Fruit fly (Drosophila melanogaster) whole organism, embryonic: ENCODE measurements around the gene CG4293.

ENCODE experiments used
- Atf6 ChIP-seq: fragments of 200-800 bp; sonication (Bioruptor generic); IDR thresholded peaks from 2 replicates; pipeline ENCODE4 v1.3.6; 2022; ENCODE audit warnings: missing biosample characterization, missing genetic modification characterization
- Bgb ChIP-seq: fragments of 200-800 bp; sonication (Bioruptor generic); IDR thresholded peaks from 2 replicates; pipeline ENCODE4 v1.3.6; 2022; ENCODE audit warnings: missing biosample characterization, missing genetic modification characterization; ENCODE audit not compliant: partially characterized antibody
- CG10147 ChIP-seq: fragments of 200-800 bp; sonication (Bioruptor generic); optimal IDR thresholded peaks from 2 replicates; lab custom pipeline; 2019; ENCODE audit warnings: missing biosample characterization, mild to moderate bottlenecking, missing genetic modification characterization, moderate library complexity
- CG10366 ChIP-seq: fragments of 200-800 bp; sonication (Bioruptor generic); IDR thresholded peaks from 2 replicates; pipeline ENCODE4 v1.3.6; 2022; ENCODE audit warnings: missing biosample characterization, missing genetic modification characterization
- CG11093 ChIP-seq: fragments of 200-800 bp; sonication (Bioruptor generic); IDR thresholded peaks from 3 replicates; pipeline ENCODE4 v1.3.6; 2022; ENCODE audit warnings: missing biosample characterization, missing genetic modification characterization
- CG12744 ChIP-seq: fragments of 200-800 bp; sonication (Bioruptor generic); optimal IDR thresholded peaks from 2 replicates; lab custom pipeline; 2016; ENCODE audit warnings: missing biosample characterization, missing genetic modification characterization
- CG1647 ChIP-seq: fragments of 200-800 bp; sonication (Bioruptor generic); optimal IDR thresholded peaks from 3 replicates; lab custom pipeline; 2016; ENCODE audit warnings: missing biosample characterization, missing genetic modification characterization
- CG16813 ChIP-seq: fragments of 200-800 bp; sonication (Bioruptor generic); IDR thresholded peaks from 3 replicates; pipeline ENCODE4 v1.3.6; 2022; ENCODE audit warnings: missing biosample characterization, missing genetic modification characterization; ENCODE audit not compliant: partially characterized antibody
- CG16815 ChIP-seq: fragments of 200-800 bp; sonication (Bioruptor generic); optimal IDR thresholded peaks from 3 replicates; lab custom pipeline; 2017; ENCODE audit warnings: missing biosample characterization, mild to moderate bottlenecking, missing genetic modification characterization
- CG17802 ChIP-seq: fragments of 200-800 bp; sonication (Bioruptor generic); optimal IDR thresholded peaks from 2 replicates; lab custom pipeline; 2018; ENCODE audit warnings: missing biosample characterization, mild to moderate bottlenecking, missing genetic modification characterization, moderate library complexity
- CG18476 ChIP-seq: fragments of 200-800 bp; sonication (Bioruptor generic); optimal IDR thresholded peaks from 2 replicates; lab custom pipeline; 2016; ENCODE audit warnings: missing biosample characterization, mild to moderate bottlenecking, missing genetic modification characterization
- CG18619 ChIP-seq: fragments of 200-800 bp; sonication (Bioruptor generic); optimal IDR thresholded peaks from 3 replicates; lab custom pipeline; 2017; ENCODE audit warnings: missing biosample characterization, mild to moderate bottlenecking, missing genetic modification characterization
- CG3065 ChIP-seq: fragments of 200-800 bp; sonication (Bioruptor generic); optimal IDR thresholded peaks from 2 replicates; lab custom pipeline; 2016; ENCODE audit warnings: missing biosample characterization, missing genetic modification characterization
- CG4328 ChIP-seq: fragments of 200-800 bp; sonication (Bioruptor generic); optimal IDR thresholded peaks from 3 replicates; lab custom pipeline; 2017; ENCODE audit warnings: missing biosample characterization, missing genetic modification reagents, missing genetic modification characterization
- CG7357 ChIP-seq: fragments of 200-800 bp; sonication (Bioruptor generic); IDR thresholded peaks from 3 replicates; pipeline ENCODE4 v1.3.6; 2022; ENCODE audit warnings: missing biosample characterization, missing genetic modification characterization
- CG7372 ChIP-seq: fragments of 200-800 bp; sonication (Bioruptor generic); IDR thresholded peaks from 2 replicates; pipeline ENCODE4 v1.3.6; 2022; ENCODE audit warnings: missing biosample characterization, missing genetic modification characterization
- CG7839 ChIP-seq: fragments of 200-800 bp; sonication (Bioruptor generic); optimal IDR thresholded peaks from 3 replicates; lab custom pipeline; 2018; ENCODE audit warnings: missing biosample characterization, mild to moderate bottlenecking, missing genetic modification characterization, moderate library complexity
- CG8944 ChIP-seq: fragments of 200-800 bp; sonication (Bioruptor generic); optimal IDR thresholded peaks from 3 replicates; lab custom pipeline; 2016; ENCODE audit warnings: missing biosample characterization, missing genetic modification characterization
- ERR ChIP-seq: fragments of 200-800 bp; sonication (Bioruptor generic); optimal IDR thresholded peaks from 2 replicates; lab custom pipeline; 2016; ENCODE audit warnings: missing biosample characterization, missing genetic modification characterization
- Gug ChIP-seq: fragments of 200-800 bp; sonication (Bioruptor generic); IDR thresholded peaks from 4 replicates; pipeline ENCODE4 v1.3.6; 2022; ENCODE audit warnings: missing biosample characterization, missing genetic modification characterization
- HLH3B ChIP-seq: fragments of 200-800 bp; sonication (Bioruptor generic); IDR thresholded peaks from 2 replicates; pipeline ENCODE4 v1.3.6; 2022; ENCODE audit warnings: missing biosample characterization, missing genetic modification characterization
- HLH54F ChIP-seq: fragments of 200-800 bp; sonication (Bioruptor generic); optimal IDR thresholded peaks from 3 replicates; lab custom pipeline; 2016; ENCODE audit warnings: missing biosample characterization, missing genetic modification characterization
- Mrtf ChIP-seq: fragments of 200-800 bp; sonication (Bioruptor generic); IDR thresholded peaks from 3 replicates; pipeline ENCODE4 v1.3.6; 2022; ENCODE audit warnings: missing biosample characterization, missing genetic modification characterization
- NC2β ChIP-seq: fragments of 200-800 bp; sonication (Bioruptor generic); optimal IDR thresholded peaks from 2 replicates; lab custom pipeline; 2016; ENCODE audit warnings: missing biosample characterization, missing genetic modification characterization
- Scr ChIP-seq: fragments of 200-800 bp; sonication (Bioruptor generic); IDR thresholded peaks from 2 replicates; pipeline ENCODE4 v1.3.6; 2022; ENCODE audit warnings: missing biosample characterization, missing genetic modification characterization; ENCODE audit not compliant: partially characterized antibody
- Six4 ChIP-seq: fragments of 200-800 bp; sonication (Bioruptor generic); optimal IDR thresholded peaks from 2 replicates; lab custom pipeline; 2016; ENCODE audit warnings: missing biosample characterization, missing genetic modification characterization
- Tbp ChIP-seq: fragments of >200 bp; optimal IDR thresholded peaks from 2 replicates; lab custom pipeline; 2018; ENCODE audit warnings: missing biosample characterization, missing genetic modification characterization
- abd-A ChIP-seq: fragments of 200-800 bp; sonication (Bioruptor generic); optimal IDR thresholded peaks from 3 replicates; lab custom pipeline; 2019; ENCODE audit warnings: missing biosample characterization, mild to moderate bottlenecking, missing genetic modification characterization, moderate library complexity
- ac ChIP-seq: fragments of 200-800 bp; sonication (Bioruptor generic); optimal IDR thresholded peaks from 3 replicates; lab custom pipeline; 2017; ENCODE audit warnings: missing biosample characterization, mild to moderate bottlenecking, missing genetic modification characterization
- ara ChIP-seq: fragments of 200-800 bp; sonication (Bioruptor generic); IDR thresholded peaks from 2 replicates; pipeline ENCODE4 v1.3.6; 2022; ENCODE audit warnings: missing biosample characterization, missing genetic modification characterization
- az2 ChIP-seq: fragments of 200-800 bp; sonication (Bioruptor generic); optimal IDR thresholded peaks from 3 replicates; lab custom pipeline; 2016; ENCODE audit warnings: missing biosample characterization, missing genetic modification characterization
- bowl ChIP-seq: fragments of 200-800 bp; sonication (Bioruptor generic); IDR thresholded peaks from 2 replicates; pipeline ENCODE4 v1.3.6; 2022; ENCODE audit warnings: missing biosample characterization, missing genetic modification characterization
- crc ChIP-seq: fragments of 200-800 bp; sonication (Bioruptor generic); optimal IDR thresholded peaks from 2 replicates; lab custom pipeline; 2016; ENCODE audit warnings: missing biosample characterization, missing genetic modification characterization
- dmrt99B ChIP-seq: fragments of 200-800 bp; sonication (Bioruptor generic); optimal IDR thresholded peaks from 2 replicates; lab custom pipeline; 2018; ENCODE audit warnings: missing biosample characterization, mild to moderate bottlenecking, missing genetic modification characterization, moderate library complexity
- dpn ChIP-seq, 2 experiments: fragments of 200-800 bp; sonication (Bioruptor generic); optimal IDR thresholded peaks; 3 replicates each; lab custom pipeline; 2016; ENCODE audit warnings: missing biosample characterization in 2 of 2, missing genetic modification characterization in 2 of 2
- esg ChIP-seq: fragments of 200-800 bp; sonication (Bioruptor generic); conservative IDR thresholded peaks from 2 replicates; pipeline ENCODE4 v1.3.6; 2022; ENCODE audit warnings: missing biosample characterization, missing genetic modification characterization
- eve ChIP-seq, 2 experiments: fragments of >200 bp; optimal IDR thresholded peaks; 2 replicates each; lab custom pipeline; 2017; ENCODE audit warnings: missing biosample characterization in 2 of 2, missing genetic modification characterization in 2 of 2
- fd3F ChIP-seq: fragments of 200-800 bp; sonication (Bioruptor generic); optimal IDR thresholded peaks from 2 replicates; lab custom pipeline; 2018; ENCODE audit warnings: missing biosample characterization, mild to moderate bottlenecking, missing genetic modification characterization, moderate library complexity
- fru ChIP-seq: fragments of >200 bp; optimal IDR thresholded peaks from 2 replicates; lab custom pipeline; 2017
- mirr ChIP-seq: fragments of 200-800 bp; sonication (Bioruptor generic); optimal IDR thresholded peaks from 3 replicates; lab custom pipeline; 2018; ENCODE audit warnings: missing biosample characterization, mild to moderate bottlenecking, missing genetic modification characterization
- mld ChIP-seq: fragments of 200-800 bp; sonication (Bioruptor generic); IDR thresholded peaks from 3 replicates; pipeline ENCODE4 v1.3.6; 2022; ENCODE audit warnings: missing biosample characterization, missing genetic modification characterization; ENCODE audit not compliant: partially characterized antibody
- pb ChIP-seq: fragments of 200-800 bp; sonication (Bioruptor generic); optimal IDR thresholded peaks from 3 replicates; lab custom pipeline; 2016; ENCODE audit warnings: missing biosample characterization, missing genetic modification characterization
- pros ChIP-seq: fragments of 200-800 bp; sonication (Bioruptor generic); optimal IDR thresholded peaks from 3 replicates; lab custom pipeline; 2019; ENCODE audit warnings: missing biosample characterization, mild to moderate bottlenecking, missing genetic modification characterization, moderate library complexity
- pzg ChIP-seq: fragments of 200-800 bp; sonication (Bioruptor generic); optimal IDR thresholded peaks from 3 replicates; lab custom pipeline; 2018; ENCODE audit warnings: missing biosample characterization, mild to moderate bottlenecking, missing genetic modification characterization, moderate library complexity
- ro ChIP-seq: fragments of 200-800 bp; sonication (Bioruptor generic); IDR thresholded peaks from 2 replicates; pipeline ENCODE4 v1.3.6; 2022; ENCODE audit warnings: missing biosample characterization, missing genetic modification characterization
- row ChIP-seq: fragments of 200-800 bp; sonication (Bioruptor generic); IDR thresholded peaks from 3 replicates; pipeline ENCODE4 v1.3.6; 2022; ENCODE audit warnings: missing biosample characterization, missing genetic modification characterization
- sim ChIP-seq: fragments of 200-800 bp; sonication (Bioruptor generic); IDR thresholded peaks from 2 replicates; pipeline ENCODE4 v1.3.6; 2022; ENCODE audit warnings: missing biosample characterization, missing genetic modification characterization
- tgo ChIP-seq: fragments of 200-800 bp; sonication (Bioruptor generic); IDR thresholded peaks from 3 replicates; pipeline ENCODE4 v1.3.6; 2022; ENCODE audit warnings: missing biosample characterization, missing genetic modification characterization
- ttk ChIP-seq: fragments of 200-800 bp; sonication (Bioruptor generic); IDR thresholded peaks from 2 replicates; pipeline ENCODE4 v2.1.2; 2022; ENCODE audit warnings: missing biosample characterization, missing genetic modification characterization
- vvl ChIP-seq: fragments of 200-800 bp; sonication (Bioruptor generic); IDR thresholded peaks from 2 replicates; pipeline ENCODE4 v1.3.6; 2022; ENCODE audit warnings: missing biosample characterization, missing genetic modification characterization
- zfh1 ChIP-seq: fragments of 200-800 bp; sonication (Bioruptor generic); IDR thresholded peaks from 3 replicates; pipeline ENCODE4 v1.3.6; 2022; ENCODE audit warnings: missing biosample characterization, missing genetic modification characterization

The CG4293 gene

dm6 chrX:493445-494190 is 36.5 kb downstream of the CG4293 start, which contains the start of gene CG17896 (continued):
- TF ChIP-seq crc (GFP tag; lab: Kevin White, UChicago): peak; percentile 98
- TF ChIP-seq CG10147 (GFP tag; lab: Kevin White, UChicago): peak; percentile 98
- peak; percentile 96 for TF ChIP-seq ara (GFP tag; lab: Robert Waterston, UW)
- TF ChIP-seq fd3F (GFP tag; lab: Kevin White, UChicago): peak; percentile 98
- TF ChIP-seq CG7372 (GFP tag; lab: Robert Waterston, UW): peak; percentile 98
- TF ChIP-seq CG12744: peak; percentile 97
- peak; percentile 95 for TF ChIP-seq CG18476
- peak; percentile 99 for TF ChIP-seq CG7839 (tag; lab: Kevin White, UChicago)
- TF ChIP-seq HLH54F (GFP tag; lab: Kevin White, UChicago): peak; percentile 99
- peak; percentile 95 for TF ChIP-seq esg
- peak; percentile 47 for TF ChIP-seq ac (GFP tag; lab: Kevin White, UChicago)
- TF ChIP-seq dmrt99B (tag; lab: Kevin White, UChicago): peak; percentile 97
- peak; percentile 97 for TF ChIP-seq Six4 (GFP tag; lab: Kevin White, UChicago)
- no peak for TF ChIP-seq eve (GFP tag; optimal IDR thresholded peaks at IDR 0.05; lab: Kevin White, UChicago)
- TF ChIP-seq CG10366 (GFP tag; lab: Robert Waterston, UW): peak; percentile 98
- peak; percentile 99 for TF ChIP-seq Gug (GFP tag; lab: Robert Waterston, UW)
- peak; percentile 79 for TF ChIP-seq CG17802
- TF ChIP-seq CG7357 (GFP tag; lab: Robert Waterston, UW): peak; percentile 95
- no peak; the same call in 1 of the 2 replicates for TF ChIP-seq Bgb (GFP tag; lab: Robert Waterston, UW)
- no peak for TF ChIP-seq Scr (GFP tag; lab: Robert Waterston, UW)
- TF ChIP-seq sim: peak; percentile 82
- peak; percentile 97 for TF ChIP-seq ttk (GFP tag; lab: Robert Waterston, UW)
- peak; percentile 92 for TF ChIP-seq ro
- TF ChIP-seq ERR: peak; percentile 98
- TF ChIP-seq CG18619: peak; percentile 97
- peak; percentile 95 for TF ChIP-seq CG11093 (GFP tag; lab: Robert Waterston, UW)
- peak; percentile 9 for TF ChIP-seq pros (GFP tag; lab: Kevin White, UChicago)
- TF ChIP-seq CG16815 (GFP tag; lab: Kevin White, UChicago): peak; percentile 96
- TF ChIP-seq row (GFP tag; lab: Robert Waterston, UW): peak; percentile 99
- peak; percentile 97 for TF ChIP-seq zfh1 (GFP tag; lab: Robert Waterston, UW)
- TF ChIP-seq Mrtf (GFP tag; lab: Robert Waterston, UW): peak; percentile 97
- TF ChIP-seq mld (GFP tag; lab: Robert Waterston, UW): no peak
- TF ChIP-seq CG1647 (GFP tag; lab: Kevin White, UChicago): peak; percentile 98
- TF ChIP-seq CG8944 (GFP tag; lab: Kevin White, UChicago): peak; percentile 98
- TF ChIP-seq mirr: peak; percentile 98
- peak; percentile 97 for TF ChIP-seq HLH3B (GFP tag; lab: Robert Waterston, UW)
- peak; percentile 96 for TF ChIP-seq NC2β (GFP tag; lab: Kevin White, UChicago)
- no peak for TF ChIP-seq fru (lab: Kevin White, UChicago)
- peak; percentile 43 for TF ChIP-seq pzg (GFP tag; lab: Kevin White, UChicago)
- TF ChIP-seq CG4328 (GFP tag; lab: Kevin White, UChicago): peak; percentile 73
- TF ChIP-seq bowl (GFP tag; lab: Robert Waterston, UW): peak; percentile 94
- TF ChIP-seq vvl (GFP tag; lab: Robert Waterston, UW): peak; percentile 98
- peak; percentile 94 for TF ChIP-seq az2 (GFP tag; lab: Kevin White, UChicago)
- peak; percentile 98 for TF ChIP-seq tgo (GFP tag; lab: Robert Waterston, UW)
- peak; percentile 93 for TF ChIP-seq CG3065 (GFP tag; lab: Kevin White, UChicago)
- TF ChIP-seq abd-A (tag; lab: Kevin White, UChicago): peak; percentile 73
- peak; percentile 99 for TF ChIP-seq Atf6
- no peak for TF ChIP-seq Tbp (GFP tag; lab: Kevin White, UChicago)
- no peak for TF ChIP-seq CG16813 (GFP tag; lab: Robert Waterston, UW)
- TF ChIP-seq dpn (GFP tag; optimal IDR thresholded peaks at IDR 0.05; lab: Kevin White, UChicago): peak; percentile 99
- peak; percentile 98 for TF ChIP-seq pb
